Worm (Caenorhabditis elegans) whole organism, midembryonic: ENCODE results near the gene nhr-251.

Experiments
- klf-2 ChIP-seq: fragments of 200-800 bp; sonication (Bioruptor generic); conservative IDR thresholded peaks from 2 replicates; pipeline ENCODE4 v1.3.6; 2022; ENCODE audit warnings: missing genetic modification reagents, missing genetic modification characterization, missing compliant biosample characterization
- tab-1 ChIP-seq: fragments of 200-800 bp; sonication (Bioruptor generic); IDR thresholded peaks from 2 replicates; pipeline ENCODE4 v1.3.6; 2022; ENCODE audit warnings: missing genetic modification characterization, missing compliant biosample characterization

- TF ChIP-seq klf-2 (GFP tag; lab: Robert Waterston, UW) (no peak), tab-1 (no peak)
Observed at ce11 chrV:642750-643149, 42.4 kb downstream of the nhr-251 start, which contains the start of gene nhr-190.
